Worm (Caenorhabditis elegans) whole organism, L3 larva: Measurements from ENCODE around the gene spo-11.

ENCODE experiments used
- R02D3.7 ChIP-seq: fragments of 150-350 bp; optimal IDR thresholded peaks from 2 replicates; lab custom pipeline; 2014; ENCODE audit warnings: missing biosample characterization, missing genetic modification characterization
- ZK546.5 ChIP-seq: sonication (generic microtip); optimal IDR thresholded peaks from 2 replicates; lab custom pipeline; 2017; ENCODE audit warnings: missing biosample characterization, missing genetic modification characterization
- aly-2 ChIP-seq: fragments of 150-350 bp; optimal IDR thresholded peaks from 2 replicates; lab custom pipeline; 2014; ENCODE audit warnings: missing biosample characterization, missing genetic modification characterization
- ama-1 ChIP-seq: fragments of 150-350 bp; optimal IDR thresholded peaks from 2 replicates; lab custom pipeline; 2018
- ceh-16 ChIP-seq: sonication (generic microtip); optimal IDR thresholded peaks from 2 replicates; lab custom pipeline; 2017; ENCODE audit warnings: missing biosample characterization, missing genetic modification characterization
- ceh-28 ChIP-seq: fragments of 150-350 bp; optimal IDR thresholded peaks from 2 replicates; lab custom pipeline; 2014; ENCODE audit warnings: missing biosample characterization, missing genetic modification reagents, missing genetic modification characterization
- ceh-82 ChIP-seq: fragments of 150-350 bp; optimal IDR thresholded peaks from 2 replicates; lab custom pipeline; 2014; ENCODE audit warnings: missing biosample characterization, missing genetic modification characterization
- ceh-9 ChIP-seq: sonication (generic microtip); optimal IDR thresholded peaks from 2 replicates; lab custom pipeline; 2018; ENCODE audit warnings: missing biosample characterization, missing genetic modification characterization
- egl-5 ChIP-seq: fragments of 150-350 bp; optimal IDR thresholded peaks from 2 replicates; lab custom pipeline; 2017; ENCODE audit warnings: missing biosample characterization, missing genetic modification reagents, missing genetic modification characterization, inconsistent platforms
- elt-1 ChIP-seq: fragments of 150-350 bp; optimal IDR thresholded peaks from 2 replicates; lab custom pipeline; 2014; ENCODE audit warnings: missing biosample characterization, missing genetic modification characterization
- elt-2 ChIP-seq: sonication (generic microtip); optimal IDR thresholded peaks from 2 replicates; lab custom pipeline; 2016; ENCODE audit warnings: missing genetic modification reagents, mild to moderate bottlenecking, missing genetic modification characterization, missing compliant biosample characterization
- elt-3 ChIP-seq, 3 experiments: fragments of 150-350 bp in 1 of 3; sonication (generic microtip) in 2 of 3; optimal IDR thresholded peaks; 2 replicates in 2 of 3; 4 replicates in 1 of 3; lab custom pipeline; 2014 to 2017; ENCODE audit warnings: missing biosample characterization in 3 of 3, missing genetic modification characterization in 3 of 3
- fkh-10 ChIP-seq: sonication (generic microtip); optimal IDR thresholded peaks from 2 replicates; lab custom pipeline; 2017; ENCODE audit warnings: missing biosample characterization, missing genetic modification reagents, missing genetic modification characterization
- hmg-11 ChIP-seq: sonication (generic microtip); optimal IDR thresholded peaks from 2 replicates; lab custom pipeline; 2016; ENCODE audit warnings: missing genetic modification characterization, missing compliant biosample characterization
- lsy-12 ChIP-seq: sonication (generic microtip); optimal IDR thresholded peaks from 2 replicates; lab custom pipeline; 2016; ENCODE audit warnings: mild to moderate bottlenecking, missing genetic modification characterization, missing compliant biosample characterization
- mdl-1 ChIP-seq: fragments of 150-350 bp; optimal IDR thresholded peaks from 2 replicates; lab custom pipeline; 2014; ENCODE audit warnings: missing biosample characterization, missing genetic modification characterization
- mml-1 ChIP-seq: fragments of 150-350 bp; sonication (generic microtip); optimal IDR thresholded peaks from 3 replicates; lab custom pipeline; 2014; ENCODE audit warnings: missing biosample characterization, missing genetic modification characterization
- nfya-1 ChIP-seq: sonication (generic microtip); optimal IDR thresholded peaks from 2 replicates; lab custom pipeline; 2017; ENCODE audit warnings: missing genetic modification characterization, mild to moderate bottlenecking, missing compliant biosample characterization, antibody characterized with exemption, moderate library complexity; ENCODE audit not compliant: insufficient read depth
- nhr-11 ChIP-seq: fragments of 150-350 bp; optimal IDR thresholded peaks from 2 replicates; lab custom pipeline; 2014; ENCODE audit warnings: missing biosample characterization, missing genetic modification characterization
- nhr-23 ChIP-seq: fragments of 150-350 bp; optimal IDR thresholded peaks from 2 replicates; lab custom pipeline; 2014; ENCODE audit warnings: missing biosample characterization, missing genetic modification reagents, missing genetic modification characterization
- nhr-237 ChIP-seq: fragments of 150-350 bp; optimal IDR thresholded peaks from 2 replicates; lab custom pipeline; 2014; ENCODE audit warnings: missing biosample characterization, missing genetic modification characterization
- nhr-25 ChIP-seq: sonication (generic microtip); optimal IDR thresholded peaks from 2 replicates; lab custom pipeline; 2017; ENCODE audit warnings: missing biosample characterization, missing genetic modification characterization
- nhr-43 ChIP-seq: sonication (generic microtip); optimal IDR thresholded peaks from 2 replicates; lab custom pipeline; 2016; ENCODE audit warnings: mild to moderate bottlenecking, missing genetic modification characterization, missing compliant biosample characterization; ENCODE audit not compliant: poor library complexity, severe bottlenecking
- nhr-67 ChIP-seq: fragments of 150-350 bp; optimal IDR thresholded peaks from 2 replicates; lab custom pipeline; 2014; ENCODE audit warnings: missing biosample characterization, missing genetic modification characterization
- nhr-76 ChIP-seq: fragments of 150-350 bp; sonication (generic microtip); optimal IDR thresholded peaks from 5 replicates; lab custom pipeline; 2014; ENCODE audit warnings: missing biosample characterization, missing genetic modification characterization
- sea-2 ChIP-seq: fragments of 150-350 bp; sonication (generic microtip); optimal IDR thresholded peaks from 4 replicates; lab custom pipeline; 2014; ENCODE audit warnings: missing biosample characterization, missing genetic modification reagents, missing genetic modification characterization
- skn-1 ChIP-seq: fragments of 150-350 bp; optimal IDR thresholded peaks from 2 replicates; lab custom pipeline; 2014; ENCODE audit warnings: missing biosample characterization, missing genetic modification characterization
- snpc-4 ChIP-seq: fragments of 150-350 bp; optimal IDR thresholded peaks from 2 replicates; lab custom pipeline; 2014; ENCODE audit warnings: missing biosample characterization, missing genetic modification characterization
- unc-62 ChIP-seq: fragments of 150-350 bp; sonication (generic microtip); optimal IDR thresholded peaks from 4 replicates; lab custom pipeline; 2014; ENCODE audit warnings: missing biosample characterization, missing genetic modification reagents, missing genetic modification characterization
- zag-1 ChIP-seq: fragments of 150-350 bp; optimal IDR thresholded peaks from 2 replicates; lab custom pipeline; 2014; ENCODE audit warnings: missing biosample characterization, missing genetic modification characterization
- ztf-11 ChIP-seq: fragments of 150-350 bp; optimal IDR thresholded peaks from 2 replicates; lab custom pipeline; 2014; ENCODE audit warnings: missing biosample characterization, missing genetic modification characterization
- ztf-4 ChIP-seq: fragments of 150-350 bp; optimal IDR thresholded peaks from 2 replicates; lab custom pipeline; 2014; ENCODE audit warnings: missing biosample characterization, missing genetic modification characterization

spo-11 gene

ce11 chrIV:11124674-11125073, at the start of gene spo-11:
TSS of gene spo-11 (minus strand) at chrIV:11124862.
- TF ChIP-seq ZK546.5 (tag; lab: Kevin White, UChicago) (no peak), ceh-28 (tag; lab: Kevin White, UChicago) (no peak), mml-1 (tag; lab: Kevin White, UChicago) (no peak), ceh-16 (tag; lab: Kevin White, UChicago) (no peak)

DNA sequence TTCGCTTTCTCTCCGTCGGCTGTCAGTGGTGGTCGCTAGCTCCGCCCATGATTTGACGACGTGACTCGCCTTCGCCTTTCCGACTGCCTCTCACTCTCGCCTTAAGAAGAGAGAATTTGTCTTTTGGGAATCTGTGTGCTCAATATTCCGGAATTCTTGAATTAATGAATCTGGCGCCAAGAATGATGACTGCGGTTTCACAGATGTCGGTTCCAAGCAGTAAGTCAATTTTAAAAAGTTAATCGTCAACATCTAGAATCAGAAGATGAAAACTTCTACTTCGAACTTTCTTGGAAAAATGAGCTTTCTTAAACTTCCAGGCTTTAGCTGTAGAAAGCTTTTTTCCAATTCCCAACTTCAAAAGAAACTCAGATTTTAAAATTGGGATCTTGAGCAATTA, 45.0 kb upstream of the spo-11 start, which contains the start of gene nhr-67:
Gene nhr-67, plus strand, starts transcription at position 97 of the 400 bp plus-strand sequence.
- TF ChIP-seq egl-5 (tag; lab: Kevin White, UChicago) (no peak), nfya-1 (tag; lab: Kevin White, UChicago) (peak; percentile 66), ceh-9 (no peak)

DNA sequence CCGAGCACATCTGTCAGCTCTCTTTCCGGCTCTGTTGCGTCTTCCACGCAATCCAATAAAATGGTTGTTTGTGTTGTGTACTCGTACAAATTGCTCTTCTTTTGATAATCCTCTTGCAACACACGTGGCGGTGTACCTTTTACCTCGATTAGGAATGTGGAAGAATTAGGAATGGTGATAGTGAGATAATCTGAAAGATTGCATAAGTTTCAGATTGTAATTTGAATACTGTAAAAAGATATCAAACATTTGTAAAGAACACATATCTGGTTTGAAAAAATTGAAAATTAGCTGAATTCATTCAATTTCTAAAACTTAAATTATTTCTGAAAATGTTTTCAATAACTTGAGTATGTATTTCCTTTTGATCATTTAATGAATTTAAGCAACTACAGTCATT, 40.2 kb upstream of the spo-11 start, which contains the start of gene C08F8.6:
Gene C08F8.6, minus strand, starts transcription at position 101 of the 400 bp plus-strand sequence.
- no peak for TF ChIP-seq lsy-12
- no peak for TF ChIP-seq elt-2 (tag; lab: Kevin White, UChicago)
- no peak for TF ChIP-seq sea-2 (GFP tag; lab: Kevin White, UChicago)

DNA sequence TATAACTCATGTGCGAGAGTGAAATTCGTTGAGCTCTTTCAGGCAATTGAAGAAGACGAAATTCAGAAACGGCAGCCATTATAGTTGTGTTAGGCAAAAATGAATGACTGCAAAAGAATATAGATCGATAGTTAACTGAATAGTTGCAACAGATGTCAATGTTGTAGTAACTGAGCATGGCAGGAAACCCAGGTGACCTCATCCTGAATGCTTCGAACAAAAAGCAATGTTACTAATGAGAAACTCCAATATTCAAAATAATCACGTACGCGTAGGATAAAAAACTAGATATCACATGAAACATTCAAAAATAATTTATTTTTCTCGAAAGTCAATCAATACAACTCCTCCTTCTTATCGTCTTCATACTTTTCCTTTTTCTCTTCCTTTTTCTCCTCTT, 37.8 kb upstream of the spo-11 start, which contains the start of gene fbxb-9:
Gene fbxb-9, minus strand, starts transcription at position 101 of the 400 bp plus-strand sequence.
- TF ChIP-seq nhr-11 (no peak), skn-1 (tag; lab: Kevin White, UChicago) (no peak), snpc-4 (tag; lab: Kevin White, UChicago) (no peak), nhr-23 (tag; lab: Kevin White, UChicago) (no peak), ama-1 (lab: Kevin White, UChicago) (no peak), aly-2 (tag; lab: Kevin White, UChicago) (no peak), R02D3.7 (tag; lab: Kevin White, UChicago) (no peak), sea-2 (GFP tag; lab: Kevin White, UChicago) (no peak), ztf-4 (no peak), nhr-76 (tag; lab: Kevin White, UChicago) (no peak), ZK546.5 (tag; lab: Kevin White, UChicago) (no peak), nhr-25 (tag; lab: Kevin White, UChicago) (no peak), elt-3 (tag; optimal IDR thresholded peaks at IDR 0.05; lab: Kevin White, UChicago) (no peak), ceh-28 (tag; lab: Kevin White, UChicago) (no peak), hmg-11 (tag; lab: Kevin White, UChicago) (no peak), zag-1 (no peak), ztf-11 (tag; lab: Kevin White, UChicago) (no peak), mdl-1 (no peak), ceh-82 (tag; lab: Kevin White, UChicago) (no peak)

DNA sequence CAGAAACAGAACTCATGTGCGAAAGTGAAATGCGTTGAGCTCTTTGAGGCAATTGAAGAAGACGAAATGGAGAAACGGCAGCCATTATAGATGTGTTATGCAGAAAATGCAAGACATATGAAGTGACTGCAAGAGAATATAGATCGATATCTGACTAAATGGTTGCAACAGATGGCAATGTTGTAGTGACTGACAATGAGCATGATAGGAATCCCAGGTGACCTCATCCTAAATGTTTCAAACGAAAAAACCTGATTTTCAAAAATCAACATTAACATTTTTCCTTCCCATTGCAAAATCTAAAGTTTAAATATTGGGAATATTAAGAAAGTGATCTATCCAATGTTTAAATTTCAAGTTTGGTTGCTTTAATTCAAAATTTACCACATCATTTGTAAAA, 36.0 kb upstream of the spo-11 start, which contains the start of gene C08F8.15:
Gene C08F8.15, minus strand, starts transcription at position 101 of the 400 bp plus-strand sequence.
- TF ChIP-seq unc-62 (GFP tag; lab: Kevin White, UChicago) (no peak), ceh-16 (tag; lab: Kevin White, UChicago) (no peak), ztf-11 (tag; lab: Kevin White, UChicago) (no peak), nhr-43 (tag; lab: Kevin White, UChicago) (no peak), nhr-237 (tag; lab: Kevin White, UChicago) (no peak), fkh-10 (no peak), aly-2 (tag; lab: Kevin White, UChicago) (no peak), sea-2 (GFP tag; lab: Kevin White, UChicago) (no peak)

ce11 chrIV:11159886-11160285, 35.2 kb upstream of the spo-11 start, which contains the start of gene mboa-4:
TSS of gene mboa-4 (minus strand) at chrIV:11159986.
- TF ChIP-seq nhr-67 (tag; lab: Kevin White, UChicago) (no peak), mml-1 (tag; lab: Kevin White, UChicago) (no peak), elt-1 (no peak), elt-3 (tag; optimal IDR thresholded peaks at IDR 0.05; lab: Kevin White, UChicago) (no peak)
